Worm (Caenorhabditis elegans): Measurements from ENCODE around the gene W08F4.1.

DNA sequence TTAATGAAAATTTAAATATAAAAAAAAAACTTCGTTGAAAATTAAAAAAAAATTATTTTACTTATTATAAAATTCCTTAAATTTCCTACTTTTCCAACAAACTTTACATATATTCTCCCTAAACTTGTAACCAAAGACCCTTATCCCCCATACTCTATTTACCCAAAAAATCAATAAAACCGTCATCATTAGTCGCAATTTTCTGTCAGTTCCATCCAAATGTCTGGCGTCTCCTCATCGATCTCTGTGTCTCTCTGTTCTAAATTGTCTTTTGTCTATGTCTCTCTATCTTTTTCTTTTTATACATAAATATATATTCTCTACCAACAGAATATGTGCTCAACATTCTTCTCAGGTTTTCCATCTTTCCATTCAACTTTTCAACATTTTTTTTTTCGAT lies 38.0 kb upstream of the W08F4.1 start:
- TF ChIP-seq nhr-76 (tag; optimal IDR thresholded peaks at IDR 0.05) (no peak), drap-1 (GFP tag; optimal IDR thresholded peaks at IDR 0.05) (no peak)

Measured in whole organism, mixed stage, embryonic.